Worm (Caenorhabditis elegans) whole organism, L1 larva: Measurements from ENCODE around the gene C33H5.1.

ENCODE experiments used
- C04F5.9 ChIP-seq: sonication (generic microtip); optimal IDR thresholded peaks from 2 replicates; lab custom pipeline; 2016; ENCODE audit warnings: missing genetic modification characterization, missing compliant biosample characterization
- Y116A8C.19 ChIP-seq: sonication (generic microtip); optimal IDR thresholded peaks from 2 replicates; lab custom pipeline; 2016; ENCODE audit warnings: missing compliant biosample characterization, missing genetic modification characterization, borderline replicate concordance
- aha-1 ChIP-seq: fragments of 150-350 bp; optimal IDR thresholded peaks from 2 replicates; lab custom pipeline; 2014; ENCODE audit warnings: missing biosample characterization, missing genetic modification characterization
- alr-1 ChIP-seq: fragments of 200-800 bp; sonication (Bioruptor generic); optimal IDR thresholded peaks from 2 replicates; lab custom pipeline; 2018; ENCODE audit warnings: borderline replicate concordance, mild to moderate bottlenecking, missing genetic modification characterization, missing compliant biosample characterization
- blmp-1 ChIP-seq: fragments of 150-350 bp; optimal IDR thresholded peaks from 2 replicates; lab custom pipeline; 2014; ENCODE audit warnings: missing biosample characterization, missing genetic modification characterization
- ceh-90 ChIP-seq: sonication (generic microtip); optimal IDR thresholded peaks from 2 replicates; lab custom pipeline; 2016; ENCODE audit warnings: missing genetic modification characterization, missing compliant biosample characterization
- dpl-1 ChIP-seq, 3 experiments: fragments of 150-350 bp in 2 of 3; sonication (generic microtip) in 1 of 3; optimal IDR thresholded peaks; 2 replicates each; lab custom pipeline; 2014 to 2017; ENCODE audit warnings: missing biosample characterization in 3 of 3, missing genetic modification characterization in 3 of 3, missing genetic modification reagents in 3 of 3
- efl-1 ChIP-seq, 4 experiments: fragments of 150-350 bp; optimal IDR thresholded peaks in 3 of 4; peaks in 1 of 4; 1 replicate in 1 of 4; 2 replicates in 3 of 4; lab custom pipeline; 2014; ENCODE audit warnings: missing biosample characterization in 2 of 4, missing genetic modification characterization in 2 of 4, missing genetic modification reagents in 2 of 4
- efl-3 ChIP-seq: fragments of 200-800 bp; sonication (Bioruptor generic); optimal IDR thresholded peaks from 2 replicates; lab custom pipeline; 2018; ENCODE audit warnings: mild to moderate bottlenecking, missing genetic modification characterization, missing compliant biosample characterization
- egl-27 ChIP-seq, 2 experiments: fragments of 150-350 bp in 1 of 2; sonication (generic microtip); optimal IDR thresholded peaks; 3 replicates each; lab custom pipeline; 2017 to 2018; ENCODE audit warnings: missing biosample characterization in 2 of 2, missing genetic modification characterization in 2 of 2, missing genetic modification reagents in 2 of 2
- elt-3 ChIP-seq, 6 experiments: fragments of 150-350 bp in 1 of 6; sonication (generic microtip); optimal IDR thresholded peaks; 2 replicates each; lab custom pipeline; 2017 to 2018; ENCODE audit warnings: missing biosample characterization in 6 of 6, missing genetic modification characterization in 6 of 6, inconsistent platforms in 1 of 6
- ets-5 ChIP-seq: fragments of 200-800 bp; sonication (Bioruptor generic); IDR thresholded peaks from 2 replicates; pipeline ENCODE4 v1.3.6; 2022; ENCODE audit warnings: missing genetic modification characterization, missing compliant biosample characterization
- fkh-4 ChIP-seq: sonication (generic microtip); optimal IDR thresholded peaks from 2 replicates; lab custom pipeline; 2016; ENCODE audit warnings: missing compliant biosample characterization, missing genetic modification characterization, borderline replicate concordance
- grh-1 ChIP-seq: fragments of 200-800 bp; sonication (Bioruptor generic); IDR thresholded peaks from 2 replicates; pipeline ENCODE4 v1.3.6; 2022; ENCODE audit warnings: missing genetic modification reagents, missing genetic modification characterization, missing compliant biosample characterization
- irx-1 ChIP-seq: sonication (generic microtip); optimal IDR thresholded peaks from 2 replicates; lab custom pipeline; 2016; ENCODE audit warnings: missing genetic modification characterization, missing compliant biosample characterization
- lin-14 ChIP-seq: fragments of 200-800 bp; sonication (Bioruptor generic); optimal IDR thresholded peaks from 2 replicates; lab custom pipeline; 2018; ENCODE audit warnings: mild to moderate bottlenecking, missing genetic modification characterization, moderate library complexity, missing compliant biosample characterization
- lin-35 ChIP-seq, 2 experiments: fragments of 150-350 bp; optimal IDR thresholded peaks; 2 replicates each; lab custom pipeline; 2014; ENCODE audit warnings: missing biosample characterization in 2 of 2, missing genetic modification characterization in 2 of 2, missing genetic modification reagents in 2 of 2
- mdl-1 ChIP-seq, 2 experiments: fragments of 150-350 bp; optimal IDR thresholded peaks; 2 replicates each; lab custom pipeline; 2014 to 2017; ENCODE audit warnings: missing biosample characterization in 2 of 2, missing genetic modification characterization in 2 of 2, inconsistent platforms in 1 of 2
- mef-2 ChIP-seq: fragments of 150-350 bp; optimal IDR thresholded peaks from 2 replicates; lab custom pipeline; 2014; ENCODE audit warnings: missing biosample characterization, missing genetic modification characterization
- nhr-20 ChIP-seq: sonication (generic microtip); optimal IDR thresholded peaks from 2 replicates; lab custom pipeline; 2016; ENCODE audit warnings: mild to moderate bottlenecking, missing genetic modification characterization, missing compliant biosample characterization
- nhr-237 ChIP-seq: fragments of 150-350 bp; optimal IDR thresholded peaks from 2 replicates; lab custom pipeline; 2014; ENCODE audit warnings: missing biosample characterization, missing genetic modification characterization
- nhr-28 ChIP-seq: fragments of 150-350 bp; optimal IDR thresholded peaks from 2 replicates; lab custom pipeline; 2014; ENCODE audit warnings: missing biosample characterization, missing genetic modification characterization
- nhr-90 ChIP-seq: sonication (generic microtip); optimal IDR thresholded peaks from 2 replicates; lab custom pipeline; 2016; ENCODE audit warnings: mild to moderate bottlenecking, missing genetic modification characterization, missing compliant biosample characterization; ENCODE audit not compliant: poor library complexity
- skn-1 ChIP-seq: fragments of 150-350 bp; optimal IDR thresholded peaks from 2 replicates; lab custom pipeline; 2014; ENCODE audit warnings: missing biosample characterization, missing genetic modification characterization
- tlp-1 ChIP-seq: fragments of 150-350 bp; optimal IDR thresholded peaks from 2 replicates; lab custom pipeline; 2014; ENCODE audit warnings: missing biosample characterization, missing genetic modification characterization
- unc-130 ChIP-seq: fragments of 150-350 bp; optimal IDR thresholded peaks from 2 replicates; lab custom pipeline; 2017; ENCODE audit warnings: missing biosample characterization, missing genetic modification characterization, inconsistent platforms
- unc-98 ChIP-seq: fragments of 200-800 bp; sonication (Bioruptor generic); IDR thresholded peaks from 2 replicates; pipeline ENCODE4 v1.3.6; 2022; ENCODE audit warnings: missing genetic modification characterization, missing compliant biosample characterization
- vab-15 ChIP-seq: sonication (generic microtip); optimal IDR thresholded peaks from 2 replicates; lab custom pipeline; 2017; ENCODE audit warnings: missing genotype, mild to moderate bottlenecking, missing genetic modification characterization, missing compliant biosample characterization
- xbp-1 ChIP-seq: sonication (generic microtip); optimal IDR thresholded peaks from 2 replicates; lab custom pipeline; 2016; ENCODE audit warnings: missing genetic modification characterization, missing compliant biosample characterization
- ztf-11 ChIP-seq, 2 experiments: sonication (generic microtip); optimal IDR thresholded peaks; 2 replicates each; lab custom pipeline; 2016 to 2017; ENCODE audit warnings: missing genetic modification characterization in 2 of 2, missing biosample characterization in 1 of 2, missing compliant biosample characterization in 1 of 2

Gene C33H5.1

DNA sequence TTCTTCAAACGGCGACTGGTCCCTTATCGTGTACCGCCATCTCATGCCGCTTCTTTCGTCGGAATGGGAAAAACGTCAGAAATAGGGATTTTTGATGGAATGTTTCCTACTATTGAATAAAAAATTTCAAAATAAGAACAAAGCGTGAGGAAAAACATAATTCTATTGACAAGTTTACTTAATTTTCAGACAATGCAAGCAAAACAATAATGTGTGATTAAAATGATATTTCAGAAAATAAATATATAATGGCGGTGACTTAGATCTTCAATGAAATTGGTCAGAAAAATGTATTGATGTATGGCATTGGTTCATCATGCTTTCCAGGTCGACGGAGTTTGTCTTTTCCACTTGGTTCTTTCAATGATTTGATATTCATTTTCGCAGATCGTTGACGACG, 14.0 kb upstream of the C33H5.1 start, which contains the start of gene ntp-1:
Gene ntp-1, minus strand, starts transcription at position 101 of the 400 bp plus-strand sequence.
- TF ChIP-seq alr-1 (tag; lab: Kevin White, UChicago), result no peak

DNA sequence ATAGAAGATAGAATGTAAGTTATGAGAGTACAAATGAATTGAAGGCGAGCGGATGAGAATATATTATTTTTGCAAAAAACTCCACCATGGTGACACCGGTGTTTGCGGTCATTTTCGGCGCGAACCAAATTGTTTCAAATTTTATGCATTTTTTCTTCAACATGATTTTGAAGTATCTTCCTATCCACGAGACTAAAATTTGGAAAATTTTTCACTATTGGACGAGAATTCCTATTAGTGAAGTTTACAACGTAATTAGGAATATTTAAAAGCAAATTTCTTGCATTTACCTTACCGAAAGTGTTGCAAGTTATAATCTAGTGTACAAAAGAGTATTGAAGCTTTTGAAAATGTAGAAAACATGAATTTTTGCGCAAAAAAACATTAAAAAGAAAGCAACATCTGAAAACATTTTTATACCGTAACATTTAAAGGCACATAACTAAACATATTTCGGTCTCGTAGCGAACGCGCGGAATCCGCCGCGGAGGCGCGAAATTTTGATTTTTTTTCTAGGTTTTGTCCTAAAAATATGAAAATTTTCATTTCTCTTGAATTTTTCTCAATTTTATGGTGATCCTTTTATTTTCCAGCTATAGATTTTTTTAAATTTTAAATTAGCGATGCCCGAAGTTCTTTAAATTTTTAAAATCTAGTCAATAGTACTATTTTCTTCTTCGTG, 12.1 kb upstream of the C33H5.1 start, which contains the start of gene sgo-1:
Gene sgo-1, minus strand, starts transcription at position 51 of the 682 bp plus-strand sequence.
- no peak for TF ChIP-seq nhr-28 (tag; lab: Kevin White, UChicago)
- TF ChIP-seq efl-1 (optimal IDR thresholded peaks at IDR 0.05; lab: Kevin White, UChicago), result peak; percentile 1 to 16
- TF ChIP-seq efl-1 (GFP tag; optimal IDR thresholded peaks at IDR 0.05 in 1 of 2; lab: Kevin White, UChicago), result no peak

DNA sequence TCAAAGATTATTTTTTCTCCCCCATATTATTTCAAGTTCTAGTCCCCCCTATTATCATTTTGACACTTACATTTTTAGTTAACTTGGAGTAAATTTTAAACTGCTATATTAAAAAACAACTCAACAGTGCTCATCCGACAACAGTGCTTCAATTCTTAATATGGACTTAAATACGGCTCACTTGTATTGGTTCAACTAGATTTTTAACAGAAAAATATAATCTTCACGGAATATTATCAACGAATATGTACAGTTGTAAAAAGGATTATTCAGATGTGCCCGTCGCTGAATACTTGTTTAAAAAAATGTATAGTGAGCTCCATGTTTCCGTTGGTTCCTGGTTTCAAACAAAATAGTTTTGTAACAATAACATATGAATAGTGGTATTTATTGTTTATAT, 8.4 kb upstream of the C33H5.1 start:
- TF ChIP-seq vab-15 (no peak), mdl-1 (tag; optimal IDR thresholded peaks at IDR 0.05; lab: Kevin White, UChicago) (no peak), dpl-1 (GFP tag; optimal IDR thresholded peaks at IDR 0.05; lab: Kevin White, UChicago) (no peak), xbp-1 (tag; lab: Kevin White, UChicago) (no peak), ceh-90 (no peak), nhr-237 (tag; lab: Kevin White, UChicago) (no peak), efl-3 (GFP tag; lab: Kevin White, UChicago) (no peak), grh-1 (GFP tag; lab: Robert Waterston, UW) (no peak), efl-1 (optimal IDR thresholded peaks at IDR 0.05; lab: Kevin White, UChicago) (no peak), efl-1 (GFP tag; optimal IDR thresholded peaks at IDR 0.05 in 1 of 2; lab: Kevin White, UChicago) (no peak), mef-2 (tag; lab: Kevin White, UChicago) (no peak), nhr-28 (tag; lab: Kevin White, UChicago) (no peak), nhr-20 (no peak), alr-1 (tag; lab: Kevin White, UChicago) (no peak), egl-27 (tag; optimal IDR thresholded peaks at IDR 0.05; lab: Kevin White, UChicago) (no peak), elt-3 (tag; optimal IDR thresholded peaks at IDR 0.05; lab: Kevin White, UChicago) (no peak), unc-98 (GFP tag; lab: Robert Waterston, UW) (no peak), C04F5.9 (tag; lab: Kevin White, UChicago) (no peak)

DNA sequence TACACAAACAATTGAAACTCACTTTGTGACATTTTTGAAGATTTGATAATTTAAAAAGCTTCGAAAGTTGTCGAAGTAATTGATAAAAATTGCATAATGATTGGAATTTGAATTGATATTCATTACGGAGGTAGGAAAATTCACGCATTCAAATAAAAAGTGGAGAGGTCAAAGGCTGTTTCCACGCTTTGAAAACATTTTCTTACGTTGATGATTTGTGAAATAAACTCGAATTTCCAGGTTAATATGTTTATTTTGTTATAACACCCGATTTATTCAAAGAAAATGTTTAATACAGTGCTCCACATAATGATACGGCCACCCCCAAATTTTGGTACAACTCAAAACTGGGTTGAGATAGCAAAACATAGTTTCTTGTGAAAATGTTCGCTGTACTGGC, 5.5 kb upstream of the C33H5.1 start, which contains the start of gene C33H5.16:
Gene C33H5.16, minus strand, starts transcription at position 101 of the 400 bp plus-strand sequence.
- TF ChIP-seq irx-1 (tag; lab: Kevin White, UChicago) (no peak), tlp-1 (tag; lab: Kevin White, UChicago) (no peak), lin-35 (GFP tag; optimal IDR thresholded peaks at IDR 0.05; lab: Kevin White, UChicago) (no peak), lin-14 (GFP tag; lab: Kevin White, UChicago) (no peak), nhr-90 (tag; lab: Kevin White, UChicago) (no peak), unc-130 (no peak), Y116A8C.19 (no peak), skn-1 (tag; lab: Kevin White, UChicago) (no peak), aha-1 (tag; lab: Kevin White, UChicago) (no peak)

DNA sequence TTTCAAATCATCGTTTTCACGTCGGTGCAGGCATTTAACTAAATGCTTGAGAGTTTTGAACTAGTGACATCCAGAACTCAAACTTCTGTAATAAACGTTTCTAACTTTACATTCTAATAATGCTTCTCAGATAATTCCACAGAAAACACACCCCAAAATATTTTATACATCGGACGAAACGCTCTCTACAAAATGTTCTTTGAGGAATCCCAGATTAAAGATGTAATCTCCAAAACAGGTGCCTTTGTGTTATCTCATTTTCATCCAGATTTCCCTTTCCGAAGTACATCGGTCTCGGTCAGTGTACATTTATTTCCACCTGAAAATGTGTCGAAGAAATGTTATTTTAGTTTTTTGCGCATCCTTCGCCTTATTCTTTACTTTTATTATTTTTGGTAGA, 4.0 kb upstream of the C33H5.1 start, which contains the start of gene C33H5.2:
Gene C33H5.2, plus strand, starts transcription at position 301 of the 400 bp plus-strand sequence.
- TF ChIP-seq blmp-1 (peak; percentile 37), fkh-4 (no peak)

DNA sequence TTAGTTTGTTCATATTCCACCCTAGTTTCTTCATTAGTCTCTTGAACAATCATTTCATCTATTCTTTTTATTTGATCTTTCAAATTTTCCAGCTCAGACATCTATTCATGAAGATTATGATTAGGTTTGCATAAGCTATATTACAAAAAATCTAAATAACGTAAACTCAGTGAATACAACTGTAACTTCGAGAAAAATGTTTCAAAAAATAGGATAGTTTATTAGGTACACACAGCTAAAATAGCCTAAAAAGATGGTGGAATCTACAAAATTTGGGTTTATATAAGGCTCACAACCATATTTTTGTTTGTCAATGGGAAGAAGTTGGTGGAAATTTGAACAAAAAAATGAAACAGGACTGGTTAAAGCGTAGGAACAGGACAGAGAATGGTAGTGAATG, 4.0 kb downstream of the C33H5.1 start, which contains the start of gene zgpa-1:
Gene zgpa-1, minus strand, starts transcription at position 101 of the 400 bp plus-strand sequence.
- TF ChIP-seq efl-3 (GFP tag; lab: Kevin White, UChicago), result no peak
- TF ChIP-seq xbp-1 (tag; lab: Kevin White, UChicago), result no peak
- TF ChIP-seq ztf-11 (tag; optimal IDR thresholded peaks at IDR 0.05; lab: Kevin White, UChicago), result no peak
- TF ChIP-seq ets-5 (GFP tag; lab: Robert Waterston, UW), result no peak
